Worm (Caenorhabditis elegans) whole organism, L2 larva: ENCODE results near the gene srx-50.

Source experiments
- C34F6.9 ChIP-seq: fragments of 150-350 bp; optimal IDR thresholded peaks from 2 replicates; lab custom pipeline; 2014; ENCODE audit warnings: missing biosample characterization, missing genetic modification characterization
- F13H6.1 ChIP-seq: sonication (generic microtip); optimal IDR thresholded peaks from 2 replicates; lab custom pipeline; 2016; ENCODE audit warnings: missing genetic modification characterization, missing compliant biosample characterization
- Y55F3AM.14 ChIP-seq: fragments of 200-800 bp; sonication (Bioruptor generic); optimal IDR thresholded peaks from 2 replicates; lab custom pipeline; 2018; ENCODE audit warnings: mild to moderate bottlenecking, missing genetic modification characterization, missing compliant biosample characterization
- alr-1 ChIP-seq: fragments of 150-350 bp; optimal IDR thresholded peaks from 2 replicates; lab custom pipeline; 2014; ENCODE audit warnings: missing biosample characterization, missing genetic modification characterization
- blmp-1 ChIP-seq: sonication (generic microtip); optimal IDR thresholded peaks from 2 replicates; lab custom pipeline; 2017; ENCODE audit warnings: missing genetic modification characterization, mild to moderate bottlenecking, missing compliant biosample characterization, antibody characterized with exemption, moderate library complexity; ENCODE audit not compliant: insufficient read depth
- ceh-16 ChIP-seq: fragments of 150-350 bp; optimal IDR thresholded peaks from 2 replicates; lab custom pipeline; 2014; ENCODE audit warnings: missing biosample characterization, missing genetic modification characterization
- ceh-82 ChIP-seq: fragments of 150-350 bp; optimal IDR thresholded peaks from 2 replicates; lab custom pipeline; 2014; ENCODE audit warnings: missing biosample characterization, missing genetic modification characterization
- crh-2 ChIP-seq: sonication (generic microtip); optimal IDR thresholded peaks from 2 replicates; lab custom pipeline; 2017; ENCODE audit warnings: missing biosample characterization, missing genetic modification characterization
- dmd-4 ChIP-seq: sonication (generic microtip); optimal IDR thresholded peaks from 2 replicates; lab custom pipeline; 2017; ENCODE audit warnings: missing biosample characterization, missing genetic modification characterization
- elt-1 ChIP-seq: fragments of 150-350 bp; optimal IDR thresholded peaks from 2 replicates; lab custom pipeline; 2014; ENCODE audit warnings: missing biosample characterization, missing genetic modification characterization
- elt-3 ChIP-seq: sonication (generic microtip); optimal IDR thresholded peaks from 2 replicates; lab custom pipeline; 2017; ENCODE audit warnings: missing biosample characterization, missing genetic modification characterization
- fos-1 ChIP-seq: fragments of 150-350 bp; optimal IDR thresholded peaks from 2 replicates; lab custom pipeline; 2014; ENCODE audit warnings: missing biosample characterization, missing genetic modification characterization
- gmeb-1 ChIP-seq: fragments of 150-350 bp; optimal IDR thresholded peaks from 2 replicates; lab custom pipeline; 2014; ENCODE audit warnings: missing biosample characterization, missing genetic modification characterization
- lin-11 ChIP-seq: fragments of 150-350 bp; sonication (generic microtip); optimal IDR thresholded peaks from 2 replicates; lab custom pipeline; 2014; ENCODE audit warnings: missing biosample characterization, missing genetic modification characterization, inconsistent platforms, mixed read lengths
- lsy-2 ChIP-seq, 2 experiments: fragments of 150-350 bp in 1 of 2; sonication (generic microtip) in 1 of 2; optimal IDR thresholded peaks; 2 replicates each; lab custom pipeline; 2014 to 2017; ENCODE audit warnings: missing biosample characterization in 2 of 2, missing genetic modification characterization in 2 of 2
- mab-5 ChIP-seq: fragments of 150-350 bp; optimal IDR thresholded peaks from 2 replicates; lab custom pipeline; 2014; ENCODE audit warnings: missing biosample characterization, missing genetic modification characterization
- mdl-1 ChIP-seq, 2 experiments: fragments of 150-350 bp in 1 of 2; sonication (generic microtip) in 1 of 2; optimal IDR thresholded peaks; 2 replicates each; lab custom pipeline; 2017; ENCODE audit warnings: missing biosample characterization in 2 of 2, missing genetic modification characterization in 2 of 2
- nhr-11 ChIP-seq: fragments of 150-350 bp; optimal IDR thresholded peaks from 2 replicates; lab custom pipeline; 2014; ENCODE audit warnings: missing biosample characterization, missing genetic modification characterization
- nhr-129 ChIP-seq: fragments of 150-350 bp; optimal IDR thresholded peaks from 2 replicates; lab custom pipeline; 2014; ENCODE audit warnings: missing biosample characterization, missing genetic modification characterization
- nhr-21 ChIP-seq: fragments of 150-350 bp; optimal IDR thresholded peaks from 2 replicates; lab custom pipeline; 2014; ENCODE audit warnings: missing biosample characterization, missing genetic modification characterization
- nhr-23 ChIP-seq: fragments of 150-350 bp; optimal IDR thresholded peaks from 2 replicates; lab custom pipeline; 2014; ENCODE audit warnings: missing biosample characterization, missing genetic modification reagents, missing genetic modification characterization
- nhr-25 ChIP-seq: fragments of 150-350 bp; sonication (generic microtip); optimal IDR thresholded peaks from 3 replicates; lab custom pipeline; 2014; ENCODE audit warnings: missing biosample characterization, missing genetic modification characterization
- nhr-6 ChIP-seq: fragments of 150-350 bp; optimal IDR thresholded peaks from 2 replicates; lab custom pipeline; 2014; ENCODE audit warnings: missing biosample characterization, missing genetic modification characterization
- nhr-77 ChIP-seq: fragments of 150-350 bp; optimal IDR thresholded peaks from 2 replicates; lab custom pipeline; 2014; ENCODE audit warnings: missing biosample characterization, missing genetic modification characterization
- peb-1 ChIP-seq: fragments of 150-350 bp; optimal IDR thresholded peaks from 2 replicates; lab custom pipeline; 2014; ENCODE audit warnings: missing biosample characterization, missing genetic modification characterization
- skn-1 ChIP-seq: sonication (generic microtip); optimal IDR thresholded peaks from 2 replicates; lab custom pipeline; 2017; ENCODE audit warnings: missing biosample characterization, missing genetic modification characterization
- sma-3 ChIP-seq: sonication (generic microtip); optimal IDR thresholded peaks from 2 replicates; lab custom pipeline; 2016; ENCODE audit warnings: missing genetic modification reagents, missing genetic modification characterization, missing compliant biosample characterization
- sma-9 ChIP-seq, 2 experiments: fragments of 150-350 bp in 1 of 2; sonication (generic microtip) in 1 of 2; optimal IDR thresholded peaks; 2 replicates each; lab custom pipeline; 2014 to 2016; ENCODE audit warnings: missing genetic modification characterization in 2 of 2, mild to moderate bottlenecking in 1 of 2, missing biosample characterization in 1 of 2, missing compliant biosample characterization in 1 of 2, missing genetic modification reagents in 1 of 2, moderate library complexity in 1 of 2
- snpc-4 ChIP-seq: fragments of 150-350 bp; optimal IDR thresholded peaks from 2 replicates; lab custom pipeline; 2014; ENCODE audit warnings: missing biosample characterization, missing genetic modification characterization
- unc-62 ChIP-seq: fragments of 150-350 bp; optimal IDR thresholded peaks from 2 replicates; lab custom pipeline; 2014; ENCODE audit warnings: missing biosample characterization, missing genetic modification reagents, missing genetic modification characterization
- zag-1 ChIP-seq: fragments of 150-350 bp; optimal IDR thresholded peaks from 2 replicates; lab custom pipeline; 2014; ENCODE audit warnings: missing biosample characterization, missing genetic modification characterization

The srx-50 gene

ce11 chrIV:7084632-7085160 is 26.9 kb downstream of the srx-50 start, which contains the start of gene rps-4 (continued):
- no peak for TF ChIP-seq unc-62 (GFP tag; lab: Kevin White, UChicago)

- TF ChIP-seq crh-2, result peak; percentile 76
- TF ChIP-seq gmeb-1 (tag; lab: Kevin White, UChicago), result no peak
- peak; percentile 44 for TF ChIP-seq fos-1 (tag; lab: Kevin White, UChicago)
These were observed 36.5 kb downstream of the srx-50 start, which contains the start of gene deb-1 for ce11 chrIV:7094216-7094758. deb-1 (minus strand) TSS chrIV:7094266.

ce11 chrIV:7095396-7095964 is 37.7 kb downstream of the srx-50 start:
- TF ChIP-seq Y55F3AM.14 (no peak), mdl-1 (tag; optimal IDR thresholded peaks at IDR 0.05; lab: Kevin White, UChicago) (no peak), nhr-23 (tag; lab: Kevin White, UChicago) (no peak), C34F6.9 (tag; lab: Kevin White, UChicago) (peak; percentile 31), F13H6.1 (tag; lab: Kevin White, UChicago) (peak; percentile 49), sma-9 (GFP tag; optimal IDR thresholded peaks at IDR 0.05; lab: Kevin White, UChicago) (peak; percentile 28), sma-9 (tag; optimal IDR thresholded peaks at IDR 0.05; lab: Kevin White, UChicago) (no peak), nhr-6 (tag; lab: Kevin White, UChicago) (no peak), ceh-16 (tag; lab: Kevin White, UChicago) (no peak), blmp-1 (tag; lab: Kevin White, UChicago) (peak; percentile 27), elt-3 (tag; lab: Kevin White, UChicago) (no peak), nhr-129 (tag; lab: Kevin White, UChicago) (peak; percentile 25), nhr-25 (no peak), alr-1 (no peak), lsy-2 (tag; optimal IDR thresholded peaks at IDR 0.05; lab: Kevin White, UChicago) (peak in 1 of 2 experiments; percentile 15), nhr-21 (tag; lab: Kevin White, UChicago) (peak; percentile 25), peb-1 (tag; lab: Kevin White, UChicago) (no peak), elt-1 (tag; lab: Kevin White, UChicago) (no peak), crh-2 (no peak), nhr-77 (no peak), fos-1 (tag; lab: Kevin White, UChicago) (no peak), mab-5 (tag; lab: Kevin White, UChicago) (no peak)

ce11 chrIV:7096097-7096496 is 38.3 kb downstream of the srx-50 start:
- TF ChIP-seq lin-11 (tag; lab: Kevin White, UChicago) (no peak), ceh-82 (no peak), nhr-21 (tag; lab: Kevin White, UChicago) (no peak), elt-1 (tag; lab: Kevin White, UChicago) (no peak), sma-9 (GFP tag; optimal IDR thresholded peaks at IDR 0.05; lab: Kevin White, UChicago) (peak; percentile 72), sma-9 (tag; optimal IDR thresholded peaks at IDR 0.05; lab: Kevin White, UChicago) (no peak), dmd-4 (no peak)

- no peak for TF ChIP-seq elt-1 (tag; lab: Kevin White, UChicago)
- TF ChIP-seq nhr-11 (tag; lab: Kevin White, UChicago), result no peak
- no peak for TF ChIP-seq snpc-4 (tag; lab: Kevin White, UChicago)
- TF ChIP-seq nhr-25, result no peak
- TF ChIP-seq gmeb-1 (tag; lab: Kevin White, UChicago), result no peak
- no peak for TF ChIP-seq sma-3 (GFP tag; lab: Kevin White, UChicago)
- TF ChIP-seq skn-1 (tag; lab: Kevin White, UChicago), result no peak
- TF ChIP-seq zag-1 (tag; lab: Kevin White, UChicago), result no peak
- no peak for TF ChIP-seq dmd-4
These were observed 39.7 kb downstream of the srx-50 start for ce11 chrIV:7097450-7097849.
